Worm (Caenorhabditis elegans): ENCODE data around the gene R08A2.5.

The R08A2.5 gene

DNA sequence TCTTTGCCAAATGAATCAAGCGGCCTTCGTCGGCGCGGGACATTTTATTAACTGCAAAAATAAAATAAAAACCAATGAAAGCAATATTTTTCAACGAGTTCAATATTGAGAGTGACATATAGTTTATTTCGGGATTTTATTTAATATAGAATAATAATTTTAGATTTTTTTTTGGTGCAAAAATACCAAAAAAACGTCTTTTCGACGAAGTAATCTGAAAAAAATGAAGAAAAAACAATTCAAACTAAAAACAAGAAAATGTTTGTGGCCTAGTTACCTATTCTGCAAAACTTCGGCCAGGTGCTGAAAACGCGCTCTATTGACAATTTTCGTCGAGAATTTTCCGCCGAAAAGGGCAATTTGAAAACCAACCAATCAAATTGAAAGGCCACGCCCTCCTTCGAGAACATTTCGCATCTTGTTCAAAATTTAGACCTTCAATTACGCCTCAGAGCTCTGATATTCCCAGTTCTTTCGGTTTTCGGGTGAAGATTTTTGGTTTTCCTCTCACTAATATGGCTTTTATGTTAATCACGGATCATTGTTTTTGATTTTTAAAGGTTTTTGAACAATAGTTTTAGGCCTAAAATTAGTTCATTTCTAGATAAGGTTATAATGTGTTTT lies 26.9 kb upstream of the R08A2.5 start, which contains the start of gene C47E8.4 (continued):
- TF ChIP-seq snpc-1.1 (tag; optimal IDR thresholded peaks at IDR 0.05; ENCODE audit: insufficient read depth) (peak; percentile 32), rcor-1 (GFP tag; IDR thresholded peaks at IDR 0.05) (peak; percentile 97), efl-1 (GFP tag; optimal IDR thresholded peaks at IDR 0.05) (peak; percentile 66), rpc-1 (optimal IDR thresholded peaks at IDR 0.05) (peak; percentile 56), rpc-1 (tag; optimal IDR thresholded peaks at IDR 0.05) (peak; percentile 0), xnd-1 (tag; optimal IDR thresholded peaks at IDR 0.05) (peak; percentile 75), Y53F4B.3 (GFP tag; IDR thresholded peaks at IDR 0.05) (peak; percentile 48; the same call in 1 of the 2 replicates), F57C9.4 (tag; optimal IDR thresholded peaks at IDR 0.05) (peak; percentile 57), aptf-3 (GFP tag; IDR thresholded peaks at IDR 0.05) (peak; percentile 75; the same call in 1 of the 2 replicates), lsl-1 (GFP tag; optimal IDR thresholded peaks at IDR 0.05) (peak; percentile 76), B0336.3 (GFP tag; IDR thresholded peaks at IDR 0.05) (peak; percentile 90), ceh-40 (GFP tag; IDR thresholded peaks at IDR 0.05) (no peak), nhr-27 (tag; optimal IDR thresholded peaks at IDR 0.05) (peak; percentile 92), ztf-25 (GFP tag; IDR thresholded peaks at IDR 0.05) (0 out of 2 replicates have a peak, but pooled peaks have one; percentile 80), somi-1 (GFP tag; optimal IDR thresholded peaks at IDR 0.05) (peak; percentile 90), lin-26 (GFP tag; IDR thresholded peaks at IDR 0.05) (no peak), die-1 (tag; optimal IDR thresholded peaks at IDR 0.05) (no peak), nfya-1 (tag; optimal IDR thresholded peaks at IDR 0.05; ENCODE audit: borderline replicate concordance, insufficient read depth) (no peak), ets-4 (GFP tag; optimal IDR thresholded peaks at IDR 0.05) (no peak), cebp-1 (GFP tag; IDR thresholded peaks at IDR 0.05) (peak; percentile 60; the same call in 1 of the 2 replicates), cebp-1 (tag; optimal IDR thresholded peaks at IDR 0.05) (peak; percentile 92), F39B2.1 (GFP tag; IDR thresholded peaks at IDR 0.05) (peak; percentile 80; the same call in 1 of the 2 replicates), unc-130 (GFP tag; optimal IDR thresholded peaks at IDR 0.05) (peak; percentile 97), aptf-2 (GFP tag; conservative IDR thresholded peaks at IDR 0.05) (peak; percentile 68), egrh-3 (GFP tag; IDR thresholded peaks at IDR 0.05) (peak; percentile 34; the same call in 1 of the 2 replicates), Y67H2A.10 (GFP tag; conservative IDR thresholded peaks at IDR 0.05) (peak; percentile 93), F52B5.7 (tag; optimal IDR thresholded peaks at IDR 0.05) (peak; percentile 88), egl-18 (GFP tag; IDR thresholded peaks at IDR 0.05) (peak; percentile 94), chd-7 (tag; optimal IDR thresholded peaks at IDR 0.05) (peak; percentile 94), F49E8.2 (tag; optimal IDR thresholded peaks at IDR 0.05; ENCODE audit: insufficient read depth) (peak; percentile 89), madf-3 (GFP tag; IDR thresholded peaks at IDR 0.05) (peak; percentile 95), B0261.1 (tag; optimal IDR thresholded peaks at IDR 0.05) (peak; percentile 41), sea-2 (GFP tag; IDR thresholded peaks at IDR 0.05) (peak; percentile 95), rec-8 (tag; optimal IDR thresholded peaks at IDR 0.05) (peak; percentile 63 to 81), mes-4 (tag; optimal IDR thresholded peaks at IDR 0.05) (no peak), F55B11.4 (tag; optimal IDR thresholded peaks at IDR 0.05; ENCODE audit: borderline replicate concordance, insufficient read depth) (no peak), him-1 (tag; optimal IDR thresholded peaks at IDR 0.05) (peak; percentile 81), lsy-27 (tag; optimal IDR thresholded peaks at IDR 0.05; ENCODE audit: borderline replicate concordance, insufficient read depth) (no peak), snpc-3.4 (tag; optimal IDR thresholded peaks at IDR 0.05) (peak; percentile 95), ztf-6 (GFP tag; IDR thresholded peaks at IDR 0.05) (peak; percentile 68; the same call in 1 of the 2 replicates), zfh-2 (GFP tag; conservative IDR thresholded peaks at IDR 0.05) (no peak), lir-1 (GFP tag; conservative IDR thresholded peaks at IDR 0.05) (peak; percentile 95), ztf-26 (tag; optimal IDR thresholded peaks at IDR 0.05) (peak; percentile 94), C06A6.2 (GFP tag; conservative IDR thresholded peaks at IDR 0.05) (peak; percentile 94), ama-1 (optimal IDR thresholded peaks at IDR 0.05) (peak; percentile 53), ama-1 (GFP tag; optimal IDR thresholded peaks at IDR 0.05) (no peak), madf-6 (GFP tag; IDR thresholded peaks at IDR 0.05) (peak; percentile 93)

Measured in whole organism, young adult.